Worm (Caenorhabditis elegans) whole organism, late embryonic: Measurements from ENCODE around the gene F16G10.13.

Source experiments
- C08G9.2 ChIP-seq: sonication (generic microtip); optimal IDR thresholded peaks from 2 replicates; lab custom pipeline; 2016; ENCODE audit warnings: mild to moderate bottlenecking, missing genetic modification characterization, moderate library complexity, missing compliant biosample characterization
- C38D4.7 ChIP-seq: fragments of 200-800 bp; sonication (Bioruptor generic); optimal IDR thresholded peaks from 2 replicates; lab custom pipeline; 2018; ENCODE audit warnings: mild to moderate bottlenecking, missing genetic modification characterization, moderate library complexity, missing compliant biosample characterization
- F13H6.1 ChIP-seq: sonication (generic microtip); optimal IDR thresholded peaks from 2 replicates; lab custom pipeline; 2016; ENCODE audit warnings: missing genetic modification characterization, missing compliant biosample characterization
- ceh-14 ChIP-seq: sonication (generic microtip); optimal IDR thresholded peaks from 2 replicates; lab custom pipeline; 2016; ENCODE audit warnings: missing genotype, missing genetic modification characterization, missing compliant biosample characterization
- ceh-18 ChIP-seq: sonication (generic microtip); optimal IDR thresholded peaks from 2 replicates; lab custom pipeline; 2016; ENCODE audit warnings: missing genetic modification characterization, missing compliant biosample characterization
- ceh-2 ChIP-seq: sonication (generic microtip); optimal IDR thresholded peaks from 2 replicates; lab custom pipeline; 2016; ENCODE audit warnings: missing genotype, missing genetic modification characterization, missing compliant biosample characterization
- ceh-24 ChIP-seq: sonication (generic microtip); optimal IDR thresholded peaks from 2 replicates; lab custom pipeline; 2016; ENCODE audit warnings: mild to moderate bottlenecking, missing genetic modification characterization, missing compliant biosample characterization
- ceh-30 ChIP-seq: fragments of 150-350 bp; optimal IDR thresholded peaks from 2 replicates; lab custom pipeline; 2014; ENCODE audit warnings: missing biosample characterization, missing genetic modification characterization
- ceh-31 ChIP-seq: sonication (generic microtip); optimal IDR thresholded peaks from 2 replicates; lab custom pipeline; 2016; ENCODE audit warnings: missing genetic modification characterization, missing compliant biosample characterization
- ceh-34 ChIP-seq: sonication (generic microtip); optimal IDR thresholded peaks from 2 replicates; lab custom pipeline; 2016; ENCODE audit warnings: mild to moderate bottlenecking, missing genetic modification characterization, missing compliant biosample characterization
- ceh-48 ChIP-seq: sonication (generic microtip); optimal IDR thresholded peaks from 2 replicates; lab custom pipeline; 2016; ENCODE audit warnings: missing genetic modification characterization, inconsistent platforms, missing compliant biosample characterization
- dve-1 ChIP-seq: sonication (generic microtip); optimal IDR thresholded peaks from 2 replicates; lab custom pipeline; 2017; ENCODE audit warnings: antibody characterized with exemption, mild to moderate bottlenecking, missing genetic modification characterization, missing compliant biosample characterization
- elt-2 ChIP-seq: sonication (generic microtip); optimal IDR thresholded peaks from 2 replicates; lab custom pipeline; 2016; ENCODE audit warnings: missing genetic modification reagents, missing genetic modification characterization, missing compliant biosample characterization
- elt-4 ChIP-seq: sonication (generic microtip); optimal IDR thresholded peaks from 2 replicates; lab custom pipeline; 2016; ENCODE audit warnings: missing genetic modification characterization, missing compliant biosample characterization
- eyg-1 ChIP-seq: sonication (generic microtip); optimal IDR thresholded peaks from 2 replicates; lab custom pipeline; 2016; ENCODE audit warnings: missing genotype, missing genetic modification characterization, missing compliant biosample characterization
- fax-1 ChIP-seq: sonication (generic microtip); optimal IDR thresholded peaks from 2 replicates; lab custom pipeline; 2016; ENCODE audit warnings: missing genotype, missing genetic modification characterization, missing compliant biosample characterization
- fkh-10 ChIP-seq: fragments of 150-350 bp; optimal IDR thresholded peaks from 2 replicates; lab custom pipeline; 2014; ENCODE audit warnings: missing biosample characterization, missing genetic modification reagents, missing genetic modification characterization
- gmeb-2 ChIP-seq: sonication (generic microtip); optimal IDR thresholded peaks from 2 replicates; lab custom pipeline; 2016; ENCODE audit warnings: missing genetic modification characterization, inconsistent platforms, missing compliant biosample characterization
- hlh-30 ChIP-seq: sonication (generic microtip); optimal IDR thresholded peaks from 2 replicates; lab custom pipeline; 2017; ENCODE audit warnings: antibody characterized with exemption, missing genetic modification characterization, missing compliant biosample characterization; ENCODE audit not compliant: insufficient read depth
- hlh-6 ChIP-seq: sonication (generic microtip); optimal IDR thresholded peaks from 2 replicates; lab custom pipeline; 2016; ENCODE audit warnings: missing genotype, missing genetic modification characterization, missing compliant biosample characterization
- hlh-8 ChIP-seq: sonication (generic microtip); optimal IDR thresholded peaks from 2 replicates; lab custom pipeline; 2016; ENCODE audit warnings: missing genotype, missing genetic modification characterization, missing compliant biosample characterization
- lim-6 ChIP-seq: sonication (generic microtip); optimal IDR thresholded peaks from 2 replicates; lab custom pipeline; 2016; ENCODE audit warnings: missing genetic modification characterization, missing compliant biosample characterization
- nfya-1 ChIP-seq: sonication (generic microtip); optimal IDR thresholded peaks from 2 replicates; lab custom pipeline; 2017; ENCODE audit warnings: missing genetic modification characterization, mild to moderate bottlenecking, missing compliant biosample characterization, antibody characterized with exemption, moderate library complexity
- nhr-11 ChIP-seq: fragments of 150-350 bp; optimal IDR thresholded peaks from 2 replicates; lab custom pipeline; 2014; ENCODE audit warnings: missing biosample characterization, missing genetic modification characterization
- nhr-232 ChIP-seq: sonication (generic microtip); optimal IDR thresholded peaks from 2 replicates; lab custom pipeline; 2016; ENCODE audit warnings: missing genetic modification characterization, missing compliant biosample characterization
- odd-2 ChIP-seq: sonication (generic microtip); optimal IDR thresholded peaks from 2 replicates; lab custom pipeline; 2017; ENCODE audit warnings: antibody characterized with exemption, mild to moderate bottlenecking, missing genetic modification characterization, missing compliant biosample characterization
- pag-3 ChIP-seq: sonication (generic microtip); optimal IDR thresholded peaks from 2 replicates; lab custom pipeline; 2016; ENCODE audit warnings: missing compliant biosample characterization, missing genetic modification characterization, borderline replicate concordance
- pat-9 ChIP-seq: fragments of 200-800 bp; sonication (Bioruptor generic); optimal IDR thresholded peaks from 2 replicates; lab custom pipeline; 2018; ENCODE audit warnings: mild to moderate bottlenecking, missing genetic modification characterization, moderate library complexity, missing compliant biosample characterization
- pha-2 ChIP-seq: sonication (generic microtip); optimal IDR thresholded peaks from 2 replicates; lab custom pipeline; 2017; ENCODE audit warnings: mild to moderate bottlenecking, missing genetic modification characterization, missing compliant biosample characterization
- ref-2 ChIP-seq: sonication (generic microtip); optimal IDR thresholded peaks from 2 replicates; lab custom pipeline; 2016; ENCODE audit warnings: missing genetic modification characterization, missing compliant biosample characterization
- sdc-2 ChIP-seq: sonication (generic microtip); optimal IDR thresholded peaks from 2 replicates; lab custom pipeline; 2016; ENCODE audit warnings: missing genotype, missing genetic modification characterization, missing compliant biosample characterization
- sox-4 ChIP-seq: sonication (generic microtip); optimal IDR thresholded peaks from 2 replicates; lab custom pipeline; 2017; ENCODE audit warnings: mild to moderate bottlenecking, missing genetic modification characterization, inconsistent platforms, missing compliant biosample characterization
- syd-9 ChIP-seq: sonication (generic microtip); optimal IDR thresholded peaks from 2 replicates; lab custom pipeline; 2016; ENCODE audit warnings: mild to moderate bottlenecking, missing genetic modification characterization, moderate library complexity, missing compliant biosample characterization
- tbx-7 ChIP-seq: sonication (generic microtip); optimal IDR thresholded peaks from 2 replicates; lab custom pipeline; 2016; ENCODE audit warnings: missing genotype, missing genetic modification characterization, missing compliant biosample characterization
- ttx-3 ChIP-seq: sonication (generic microtip); optimal IDR thresholded peaks from 2 replicates; lab custom pipeline; 2016; ENCODE audit warnings: missing genetic modification reagents, missing genetic modification characterization, missing compliant biosample characterization
- unc-3 ChIP-seq, 2 experiments: fragments of 200-800 bp in 1 of 2; sonication (Bioruptor generic) in 1 of 2; sonication (generic microtip) in 1 of 2; conservative IDR thresholded peaks in 1 of 2; optimal IDR thresholded peaks in 1 of 2; 2 replicates each; pipeline versions ENCODE4 v1.3.6 to Lab custom; 2016 to 2022; ENCODE audit warnings: missing compliant biosample characterization in 2 of 2, missing genetic modification characterization in 2 of 2, missing genetic modification reagents in 1 of 2
- unc-55 ChIP-seq: sonication (generic microtip); optimal IDR thresholded peaks from 2 replicates; lab custom pipeline; 2017; ENCODE audit warnings: missing biosample characterization, missing genetic modification reagents, missing genetic modification characterization
- unc-86 ChIP-seq: sonication (generic microtip); optimal IDR thresholded peaks from 2 replicates; lab custom pipeline; 2016; ENCODE audit warnings: missing genetic modification characterization, missing compliant biosample characterization
- ztf-16 ChIP-seq: sonication (generic microtip); optimal IDR thresholded peaks from 2 replicates; lab custom pipeline; 2017; ENCODE audit warnings: missing genetic modification characterization, missing compliant biosample characterization

Gene F16G10.13

ce11 chrII:2395864-2396263 lies at the start of gene F16G10.13:
F16G10.13 (minus strand) TSS chrII:2395964.
- no peak for TF ChIP-seq nfya-1 (tag; lab: Kevin White, UChicago)
- no peak for TF ChIP-seq nhr-11 (tag; lab: Kevin White, UChicago)
- TF ChIP-seq syd-9 (tag; lab: Kevin White, UChicago): no peak
- TF ChIP-seq pha-2 (tag; lab: Kevin White, UChicago): no peak

ce11 chrII:2445164-2445563 lies 49.4 kb upstream of the F16G10.13 start:
- no peak for TF ChIP-seq elt-4 (tag; lab: Kevin White, UChicago)
- TF ChIP-seq ceh-34 (tag; lab: Kevin White, UChicago): no peak
- no peak for TF ChIP-seq elt-2
- no peak for TF ChIP-seq hlh-30 (tag; lab: Kevin White, UChicago)
- no peak for TF ChIP-seq pat-9 (tag; lab: Kevin White, UChicago)
- TF ChIP-seq fax-1 (tag; lab: Kevin White, UChicago): no peak
- no peak for TF ChIP-seq ceh-14 (tag; lab: Kevin White, UChicago)
- no peak for TF ChIP-seq nhr-232 (tag; lab: Kevin White, UChicago)
- TF ChIP-seq tbx-7 (tag; lab: Kevin White, UChicago): no peak
- no peak for TF ChIP-seq pag-3 (tag; lab: Kevin White, UChicago)
- no peak for TF ChIP-seq hlh-6 (tag; lab: Kevin White, UChicago)
- no peak for TF ChIP-seq C08G9.2 (tag; lab: Kevin White, UChicago)

ce11 chrII:2442979-2443378 lies 47.2 kb upstream of the F16G10.13 start, which contains the start of gene vab-19:
vab-19 (plus strand) TSS chrII:2443279.
- TF ChIP-seq F13H6.1 (tag; lab: Kevin White, UChicago): no peak
- TF ChIP-seq C38D4.7 (GFP tag; lab: Kevin White, UChicago): no peak
- TF ChIP-seq unc-55 (GFP tag; lab: Kevin White, UChicago): no peak
- no peak for TF ChIP-seq dve-1 (tag; lab: Kevin White, UChicago)
- TF ChIP-seq elt-4 (tag; lab: Kevin White, UChicago): no peak
- TF ChIP-seq ceh-34 (tag; lab: Kevin White, UChicago): no peak
- no peak for TF ChIP-seq ref-2 (tag; lab: Kevin White, UChicago)
- no peak for TF ChIP-seq ceh-30 (tag; lab: Kevin White, UChicago)
- no peak for TF ChIP-seq sdc-2 (tag; lab: Kevin White, UChicago)
- TF ChIP-seq lim-6 (tag; lab: Kevin White, UChicago): no peak
- no peak for TF ChIP-seq ttx-3 (tag; lab: Kevin White, UChicago)
- no peak for TF ChIP-seq unc-86 (tag; lab: Kevin White, UChicago)
- no peak for TF ChIP-seq eyg-1 (tag; lab: Kevin White, UChicago)
- TF ChIP-seq unc-3 (GFP tag; conservative IDR thresholded peaks at IDR 0.05; lab: Robert Waterston, UW): no peak
- TF ChIP-seq unc-3 (tag; optimal IDR thresholded peaks at IDR 0.05; lab: Kevin White, UChicago): no peak
- no peak for TF ChIP-seq sox-4
- TF ChIP-seq fkh-10 (GFP tag; lab: Kevin White, UChicago): no peak
- no peak for TF ChIP-seq ceh-24
- TF ChIP-seq pha-2 (tag; lab: Kevin White, UChicago): no peak

ce11 chrII:2442243-2442642 lies 46.5 kb upstream of the F16G10.13 start:
- no peak for TF ChIP-seq pha-2 (tag; lab: Kevin White, UChicago)
- no peak for TF ChIP-seq ceh-31
- TF ChIP-seq elt-2: no peak
- no peak for TF ChIP-seq odd-2 (tag; lab: Kevin White, UChicago)
- no peak for TF ChIP-seq ceh-2
- TF ChIP-seq ceh-48 (tag; lab: Kevin White, UChicago): no peak
- no peak for TF ChIP-seq pag-3 (tag; lab: Kevin White, UChicago)
- no peak for TF ChIP-seq hlh-8 (tag; lab: Kevin White, UChicago)
- no peak for TF ChIP-seq ztf-16 (tag; lab: Kevin White, UChicago)
- no peak for TF ChIP-seq ceh-24
- no peak for TF ChIP-seq ceh-30 (tag; lab: Kevin White, UChicago)
- no peak for TF ChIP-seq elt-4 (tag; lab: Kevin White, UChicago)
- no peak for TF ChIP-seq ceh-18 (tag; lab: Kevin White, UChicago)
- TF ChIP-seq gmeb-2: no peak
